Worm (Caenorhabditis elegans): ENCODE measurements around the gene T16G12.10.

ce11 chrIII:10033213-10033612, 22.7 kb downstream of the T16G12.10 start, which contains the start of gene M04D8.5:
- TF ChIP-seq mdl-1 (tag; optimal IDR thresholded peaks at IDR 0.05) (no peak), skn-1 (tag; optimal IDR thresholded peaks at IDR 0.05) (no peak)
